Fruit fly (Drosophila melanogaster): Measurements from ENCODE around the gene Dnaaf5.

Dnaaf5 gene

DNA sequence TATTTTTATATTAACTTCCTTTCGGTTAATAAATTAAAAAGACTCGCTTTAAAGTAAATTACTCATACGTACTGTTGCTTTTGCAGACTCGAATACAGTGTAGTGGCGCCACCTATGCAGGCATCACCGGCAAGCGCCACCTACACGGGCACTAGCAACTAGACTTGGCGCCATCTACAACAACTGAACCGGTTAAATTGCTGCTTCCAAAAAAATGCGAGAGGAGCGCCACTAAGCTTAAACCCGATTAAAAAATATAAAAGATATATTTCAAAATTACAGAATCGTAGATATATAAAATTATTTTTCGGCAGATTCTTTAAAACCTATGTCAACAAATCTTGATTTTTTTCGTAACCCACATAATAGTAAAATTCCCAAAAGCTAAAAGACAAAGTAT is 29.7 kb upstream of the Dnaaf5 start (continued):
- TF ChIP-seq Sry-δ (GFP tag; optimal IDR thresholded peaks at IDR 0.05): peak; percentile 57
- TF ChIP-seq dpn (GFP tag; optimal IDR thresholded peaks at IDR 0.05): peak; percentile 67 to 80
- peak; percentile 40 for TF ChIP-seq nmo (GFP tag; optimal IDR thresholded peaks at IDR 0.05)
- TF ChIP-seq kni (GFP tag; optimal IDR thresholded peaks at IDR 0.05): peak; percentile 75
- TF ChIP-seq nerfin-1 (tag; optimal IDR thresholded peaks at IDR 0.05): no peak

DNA sequence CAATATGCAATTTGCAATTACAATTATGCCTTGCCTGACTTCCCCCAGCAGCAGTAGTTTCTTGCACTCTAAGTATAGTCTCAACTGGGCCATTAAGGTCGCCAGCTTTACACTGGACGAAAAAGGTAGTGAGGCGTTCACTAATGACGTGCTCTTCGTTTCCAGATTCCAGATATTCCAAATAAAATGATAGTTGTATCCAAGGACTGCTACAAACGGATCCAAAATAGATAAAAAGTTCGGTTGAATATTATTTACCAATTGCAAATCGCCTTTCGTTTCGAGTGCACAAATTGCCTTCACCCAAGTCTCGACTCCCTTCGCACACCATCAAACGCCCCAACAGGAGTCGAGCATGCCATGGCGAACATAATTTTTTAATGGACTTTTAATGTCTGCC is 28.9 kb upstream of the Dnaaf5 start:
- TF ChIP-seq CG11504 (tag; optimal IDR thresholded peaks at IDR 0.05): peak; percentile 3
- no peak for TF ChIP-seq CG14710 (tag; optimal IDR thresholded peaks at IDR 0.05)
- no peak for TF ChIP-seq tio (GFP tag; optimal IDR thresholded peaks at IDR 0.05)
- no peak for TF ChIP-seq CG16779 (GFP tag; IDR thresholded peaks at IDR 0.05)
- TF ChIP-seq CG4424 (GFP tag; optimal IDR thresholded peaks at IDR 0.05): no peak
- no peak for TF ChIP-seq Scr (GFP tag; IDR thresholded peaks at IDR 0.05; ENCODE audit: partially characterized antibody)
- TF ChIP-seq CG5245 (GFP tag; optimal IDR thresholded peaks at IDR 0.05): no peak
- no peak for TF ChIP-seq CG30020 (tag; optimal IDR thresholded peaks at IDR 0.05)
- no peak for TF ChIP-seq CG7839 (tag; optimal IDR thresholded peaks at IDR 0.05)
- TF ChIP-seq ase (GFP tag; IDR thresholded peaks at IDR 0.05): no peak
- no peak for TF ChIP-seq CG7745 (tag; optimal IDR thresholded peaks at IDR 0.05)
- no peak for TF ChIP-seq luna (GFP tag; optimal IDR thresholded peaks at IDR 0.05)
- TF ChIP-seq pb (GFP tag; optimal IDR thresholded peaks at IDR 0.05): no peak
- no peak for TF ChIP-seq CG32767 (GFP tag; IDR thresholded peaks at IDR 0.05)
- TF ChIP-seq MBD-R2 (GFP tag; IDR thresholded peaks at IDR 0.05): no peak
- TF ChIP-seq Doc3 (GFP tag; IDR thresholded peaks at IDR 0.05; ENCODE audit: partially characterized antibody): no peak
- TF ChIP-seq mam (GFP tag; optimal IDR thresholded peaks at IDR 0.05): no peak
- TF ChIP-seq en (GFP tag; optimal IDR thresholded peaks at IDR 0.05): no peak
- TF ChIP-seq bigmax (GFP tag; optimal IDR thresholded peaks at IDR 0.05): no peak
- TF ChIP-seq CG15269 (tag; optimal IDR thresholded peaks at IDR 0.05): no peak
- TF ChIP-seq bsh (GFP tag; optimal IDR thresholded peaks at IDR 0.05): peak in 1 of 2 experiments; percentile 62
- TF ChIP-seq nerfin-2 (GFP tag; IDR thresholded peaks at IDR 0.05; ENCODE audit: partially characterized antibody): no peak
- TF ChIP-seq salm (tag; optimal IDR thresholded peaks at IDR 0.05): no peak
- no peak for TF ChIP-seq CG10543 (GFP tag; optimal IDR thresholded peaks at IDR 0.05)
- TF ChIP-seq zen2 (GFP tag; IDR thresholded peaks at IDR 0.05; ENCODE audit: partially characterized antibody): no peak
- TF ChIP-seq CG18619 (GFP tag; optimal IDR thresholded peaks at IDR 0.05): no peak
- TF ChIP-seq Drgx (GFP tag; IDR thresholded peaks at IDR 0.05): peak; percentile 79
- peak; percentile 4 for TF ChIP-seq dmrt99B (tag; optimal IDR thresholded peaks at IDR 0.05)
- peak; percentile 36; the same call in 1 of the 3 replicates for TF ChIP-seq row (GFP tag; IDR thresholded peaks at IDR 0.05)
- TF ChIP-seq CG9215 (GFP tag; IDR thresholded peaks at IDR 0.05): no peak
- TF ChIP-seq CG12769 (tag; optimal IDR thresholded peaks at IDR 0.05): peak; percentile 5
- peak in 1 of 2 experiments; percentile 27 for TF ChIP-seq Hr51 (GFP tag; optimal IDR thresholded peaks at IDR 0.05)
- no peak for TF ChIP-seq CG10565 (GFP tag; optimal IDR thresholded peaks at IDR 0.05)
- no peak for TF ChIP-seq CG4617 (GFP tag; optimal IDR thresholded peaks at IDR 0.05; ENCODE audit: borderline replicate concordance)
- TF ChIP-seq Sox102F (GFP tag; optimal IDR thresholded peaks at IDR 0.05): peak; percentile 5
- no peak for TF ChIP-seq CG1647 (GFP tag; optimal IDR thresholded peaks at IDR 0.05)
